Worm (Caenorhabditis elegans) whole organism, young adult: ENCODE results near the gene F53B1.9.

Experiments used
- B0336.3 ChIP-seq: fragments of 200-800 bp; sonication (Bioruptor generic); IDR thresholded peaks from 2 replicates; pipeline ENCODE4 v1.3.6; 2022; ENCODE audit warnings: missing genetic modification characterization, missing compliant biosample characterization
- C17E4.6 ChIP-seq: fragments of 200-800 bp; sonication (Bioruptor generic); IDR thresholded peaks from 2 replicates; pipeline ENCODE4 v1.3.6; 2022; ENCODE audit warnings: missing genetic modification reagents, missing genetic modification characterization, missing compliant biosample characterization
- F57A8.1 ChIP-seq: fragments of 200-800 bp; sonication (Bioruptor generic); optimal IDR thresholded peaks from 2 replicates; lab custom pipeline; 2018; ENCODE audit warnings: mild to moderate bottlenecking, missing genetic modification characterization, moderate library complexity, missing compliant biosample characterization
- F57C9.4 ChIP-seq: sonication (generic microtip); optimal IDR thresholded peaks from 2 replicates; lab custom pipeline; 2017; ENCODE audit warnings: mild to moderate bottlenecking, missing genetic modification characterization, missing compliant biosample characterization
- Y79H2A.3 ChIP-seq: fragments of 200-800 bp; sonication (Bioruptor generic); conservative IDR thresholded peaks from 2 replicates; pipeline ENCODE4 v1.3.6; 2022; ENCODE audit warnings: missing genetic modification reagents, missing genetic modification characterization, missing compliant biosample characterization
- akir-1 ChIP-seq: fragments of 200-800 bp; sonication (Bioruptor generic); optimal IDR thresholded peaks from 2 replicates; lab custom pipeline; 2018; ENCODE audit warnings: mild to moderate bottlenecking, missing genetic modification characterization, moderate library complexity, missing compliant biosample characterization
- athp-1 ChIP-seq: sonication (generic microtip); optimal IDR thresholded peaks from 2 replicates; lab custom pipeline; 2017; ENCODE audit warnings: mild to moderate bottlenecking, missing genetic modification characterization, missing compliant biosample characterization
- attf-3 ChIP-seq: fragments of 200-800 bp; sonication (Bioruptor generic); conservative IDR thresholded peaks from 2 replicates; pipeline ENCODE4 v1.3.6; 2022; ENCODE audit warnings: missing genetic modification reagents, missing genetic modification characterization, missing compliant biosample characterization
- attf-5 ChIP-seq: fragments of 200-800 bp; sonication (Bioruptor generic); optimal IDR thresholded peaks from 2 replicates; lab custom pipeline; 2018; ENCODE audit warnings: mild to moderate bottlenecking, missing genetic modification characterization, missing compliant biosample characterization
- bed-1 ChIP-seq: fragments of 200-800 bp; sonication (Bioruptor generic); IDR thresholded peaks from 2 replicates; pipeline ENCODE4 v1.3.6; 2022; ENCODE audit warnings: missing genetic modification reagents, missing genetic modification characterization, missing compliant biosample characterization
- ccch-3 ChIP-seq: fragments of 200-800 bp; sonication (Bioruptor generic); optimal IDR thresholded peaks from 2 replicates; lab custom pipeline; 2018; ENCODE audit warnings: mild to moderate bottlenecking, missing genetic modification characterization, missing compliant biosample characterization
- ceh-58 ChIP-seq: fragments of 200-800 bp; sonication (Bioruptor generic); IDR thresholded peaks from 2 replicates; pipeline ENCODE4 v1.3.6; 2022; ENCODE audit warnings: missing genetic modification characterization, missing compliant biosample characterization
- efl-1 ChIP-seq: fragments of 150-350 bp; optimal IDR thresholded peaks from 2 replicates; lab custom pipeline; 2014; ENCODE audit warnings: missing biosample characterization, missing genetic modification reagents, missing genetic modification characterization
- egl-18 ChIP-seq: fragments of 200-800 bp; sonication (Bioruptor generic); IDR thresholded peaks from 2 replicates; pipeline ENCODE4 v1.3.6; 2022; ENCODE audit warnings: missing genetic modification reagents, missing genetic modification characterization, missing compliant biosample characterization
- egl-44 ChIP-seq: fragments of 200-800 bp; sonication (Bioruptor generic); IDR thresholded peaks from 2 replicates; pipeline ENCODE4 v1.3.6; 2022; ENCODE audit warnings: missing genetic modification reagents, missing genetic modification characterization, missing compliant biosample characterization
- egrh-3 ChIP-seq: fragments of 200-800 bp; sonication (Bioruptor generic); IDR thresholded peaks from 2 replicates; pipeline ENCODE4 v1.3.6; 2022; ENCODE audit warnings: missing genetic modification reagents, missing genetic modification characterization, missing compliant biosample characterization
- fkh-3 ChIP-seq: sonication (generic microtip); optimal IDR thresholded peaks from 2 replicates; lab custom pipeline; 2016; ENCODE audit warnings: mild to moderate bottlenecking, missing genetic modification characterization, missing compliant biosample characterization
- gei-17 ChIP-seq: fragments of 200-800 bp; sonication (Bioruptor generic); optimal IDR thresholded peaks from 2 replicates; lab custom pipeline; 2018; ENCODE audit warnings: mild to moderate bottlenecking, missing genetic modification characterization, missing compliant biosample characterization
- hmg-1.2 ChIP-seq: fragments of 200-800 bp; sonication (Bioruptor generic); IDR thresholded peaks from 2 replicates; pipeline ENCODE4 v1.3.6; 2022; ENCODE audit warnings: missing genetic modification reagents, missing genetic modification characterization, missing compliant biosample characterization
- lin-35 ChIP-seq, 3 experiments: fragments of 150-350 bp in 2 of 3; sonication (generic microtip) in 1 of 3; optimal IDR thresholded peaks; 2 replicates each; lab custom pipeline; 2014 to 2018; ENCODE audit warnings: missing biosample characterization in 3 of 3, missing genetic modification characterization in 3 of 3, missing genetic modification reagents in 3 of 3
- lin-40 ChIP-seq: sonication (generic microtip); optimal IDR thresholded peaks from 2 replicates; lab custom pipeline; 2016; ENCODE audit warnings: missing genetic modification characterization, mild to moderate bottlenecking, missing compliant biosample characterization, missing genotype, missing genetic modification reagents
- lin-54 ChIP-seq: fragments of 200-800 bp; sonication (Bioruptor generic); optimal IDR thresholded peaks from 2 replicates; lab custom pipeline; 2018; ENCODE audit warnings: mild to moderate bottlenecking, missing genetic modification characterization, missing compliant biosample characterization
- lsl-1 ChIP-seq: fragments of 200-800 bp; sonication (Bioruptor generic); optimal IDR thresholded peaks from 2 replicates; lab custom pipeline; 2018; ENCODE audit warnings: mild to moderate bottlenecking, missing genetic modification characterization, moderate library complexity, missing compliant biosample characterization
- lsy-27 ChIP-seq: sonication (generic microtip); optimal IDR thresholded peaks from 2 replicates; lab custom pipeline; 2017; ENCODE audit warnings: missing genetic modification characterization, mild to moderate bottlenecking, missing compliant biosample characterization, antibody characterized with exemption, missing genotype, borderline replicate concordance; ENCODE audit not compliant: insufficient read depth
- madf-6 ChIP-seq: fragments of 200-800 bp; sonication (Bioruptor generic); IDR thresholded peaks from 2 replicates; pipeline ENCODE4 v1.3.6; 2022; ENCODE audit warnings: missing genetic modification reagents, missing genetic modification characterization, missing compliant biosample characterization
- madf-8 ChIP-seq: fragments of 200-800 bp; sonication (Bioruptor generic); conservative IDR thresholded peaks from 2 replicates; pipeline ENCODE4 v1.3.6; 2022; ENCODE audit warnings: missing genetic modification reagents, missing genetic modification characterization, missing compliant biosample characterization
- mes-4 ChIP-seq: sonication (generic microtip); optimal IDR thresholded peaks from 2 replicates; lab custom pipeline; 2016; ENCODE audit warnings: missing genotype, missing genetic modification characterization, missing compliant biosample characterization
- nfya-2 ChIP-seq: fragments of 200-800 bp; sonication (Bioruptor generic); IDR thresholded peaks from 2 replicates; pipeline ENCODE4 v1.3.6; 2022; ENCODE audit warnings: missing genetic modification reagents, missing genetic modification characterization, missing compliant biosample characterization
- nfyb-1 ChIP-seq: fragments of 200-800 bp; sonication (Bioruptor generic); IDR thresholded peaks from 2 replicates; pipeline ENCODE4 v1.3.6; 2022; ENCODE audit warnings: missing genetic modification reagents, missing genetic modification characterization, missing compliant biosample characterization
- nhr-80 ChIP-seq: sonication (generic microtip); optimal IDR thresholded peaks from 2 replicates; lab custom pipeline; 2016; ENCODE audit warnings: missing genetic modification characterization, missing compliant biosample characterization
- sptf-2 ChIP-seq: fragments of 200-800 bp; sonication (Bioruptor generic); optimal IDR thresholded peaks from 2 replicates; lab custom pipeline; 2018; ENCODE audit warnings: mild to moderate bottlenecking, missing genetic modification characterization, missing compliant biosample characterization
- tbp1 ChIP-seq: fragments of 200-800 bp; sonication (Bioruptor generic); optimal IDR thresholded peaks from 2 replicates; lab custom pipeline; 2018; ENCODE audit warnings: mild to moderate bottlenecking, missing genetic modification characterization, missing compliant biosample characterization
- tbx-9 ChIP-seq: sonication (generic microtip); optimal IDR thresholded peaks from 2 replicates; lab custom pipeline; 2016; ENCODE audit warnings: borderline replicate concordance, missing genetic modification characterization, inconsistent platforms, missing compliant biosample characterization
- unc-62 ChIP-seq: fragments of 150-350 bp; optimal IDR thresholded peaks from 2 replicates; lab custom pipeline; 2014; ENCODE audit warnings: missing biosample characterization, missing genetic modification reagents, missing genetic modification characterization
- zfh-2 ChIP-seq: fragments of 200-800 bp; sonication (Bioruptor generic); conservative IDR thresholded peaks from 2 replicates; pipeline ENCODE4 v1.3.6; 2022; ENCODE audit warnings: missing genetic modification reagents, missing genetic modification characterization, missing compliant biosample characterization
- ztf-26 ChIP-seq: sonication (generic microtip); optimal IDR thresholded peaks from 2 replicates; lab custom pipeline; 2017; ENCODE audit warnings: missing genetic modification characterization, missing compliant biosample characterization

Gene F53B1.9

ce11 chrX:2099002-2099401, 32.6 kb downstream of the F53B1.9 start:
- TF ChIP-seq C17E4.6 (GFP tag; lab: Robert Waterston, UW) (no peak), unc-62 (GFP tag; lab: Kevin White, UChicago) (no peak), lin-35 (GFP tag; optimal IDR thresholded peaks at IDR 0.05; lab: Kevin White, UChicago) (no peak), ceh-58 (GFP tag; lab: Robert Waterston, UW) (no peak), tbp1 (GFP tag; lab: Kevin White, UChicago) (no peak), efl-1 (GFP tag; lab: Kevin White, UChicago) (no peak), sptf-2 (no peak), F57A8.1 (no peak), egl-18 (GFP tag; lab: Robert Waterston, UW) (no peak), B0336.3 (no peak)

DNA sequence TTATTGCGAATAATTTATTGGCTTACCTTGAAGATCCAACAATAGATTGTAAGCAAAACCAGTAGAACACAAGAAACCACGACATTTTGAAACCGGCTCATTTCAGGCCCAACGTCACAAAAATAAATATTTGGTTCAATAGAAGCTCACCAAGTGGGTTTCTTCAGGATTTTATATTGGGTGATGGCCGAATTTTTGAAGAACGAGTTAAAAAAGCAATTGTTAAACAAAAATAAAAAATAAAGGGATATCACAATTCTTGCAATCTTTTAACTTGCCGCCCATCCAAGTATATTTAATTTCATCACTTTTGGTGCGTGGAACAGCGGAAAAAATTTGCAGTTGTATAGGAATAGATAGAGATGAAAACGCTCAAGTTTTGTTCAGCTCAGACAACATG, 34.8 kb downstream of the F53B1.9 start, which contains the start of gene T21D9.2:
T21D9.2 (minus strand) TSS at position 101 of the 400 bp plus-strand sequence.
- TF ChIP-seq akir-1 (GFP tag; lab: Kevin White, UChicago) = no peak
- TF ChIP-seq bed-1 (GFP tag; lab: Robert Waterston, UW) = no peak
- no peak for TF ChIP-seq Y79H2A.3 (GFP tag; lab: Robert Waterston, UW)
- TF ChIP-seq tbx-9 = no peak
- no peak for TF ChIP-seq lsl-1 (GFP tag; lab: Kevin White, UChicago)
- no peak for TF ChIP-seq nfya-2 (GFP tag; lab: Robert Waterston, UW)
- TF ChIP-seq F57C9.4 (tag; lab: Kevin White, UChicago) = no peak

DNA sequence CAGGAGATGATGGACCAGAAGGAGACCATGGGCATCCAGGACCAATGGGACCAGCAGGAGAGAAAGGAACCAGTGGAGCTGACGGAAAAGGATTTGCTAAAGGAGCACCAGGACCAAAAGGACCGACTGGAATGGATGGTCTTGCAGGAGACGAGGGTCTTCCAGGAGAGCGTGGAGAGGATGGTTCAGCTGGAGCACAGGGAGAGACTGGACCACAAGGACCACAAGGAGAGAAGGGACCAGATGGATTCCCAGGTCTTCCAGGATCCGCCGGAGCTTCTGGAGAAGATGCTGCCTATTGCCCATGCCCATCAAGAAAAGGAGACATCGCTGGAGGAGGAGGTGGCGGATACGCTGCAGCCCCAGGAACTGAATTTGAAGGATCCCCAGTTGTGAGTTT, 37.5 kb downstream of the F53B1.9 start:
- TF ChIP-seq zfh-2 (0 out of 2 replicates have a peak, but pooled peaks have one; percentile 21), ccch-3 (GFP tag; lab: Kevin White, UChicago) (no peak), egrh-3 (GFP tag; lab: Robert Waterston, UW) (peak; percentile 31; the same call in 1 of the 2 replicates)

DNA sequence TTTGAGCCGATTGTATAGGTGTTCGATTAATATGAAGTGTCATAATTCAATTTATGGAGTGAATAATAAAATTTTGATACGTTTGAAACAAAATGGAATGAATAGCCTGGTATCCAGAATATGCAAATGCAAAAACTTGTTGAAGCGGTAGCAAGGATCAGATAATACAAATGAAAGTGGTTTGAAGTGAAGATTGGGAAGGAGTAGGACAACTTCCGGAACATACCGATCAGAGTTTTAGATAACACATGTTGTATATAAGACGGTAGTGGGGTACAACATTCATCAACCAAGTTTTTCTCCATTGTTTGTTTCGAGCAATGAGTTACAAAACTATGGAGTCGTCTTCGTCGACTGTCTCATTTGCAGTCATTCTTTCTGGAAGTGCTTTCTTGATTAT, 38.5 kb downstream of the F53B1.9 start, which contains the start of gene col-164:
col-164 (plus strand) TSS at position 301 of the 400 bp plus-strand sequence.
- TF ChIP-seq lin-54 (GFP tag; lab: Kevin White, UChicago) = no peak
- TF ChIP-seq gei-17 (GFP tag; lab: Kevin White, UChicago) = no peak
- TF ChIP-seq fkh-3 (tag; lab: Kevin White, UChicago) = no peak
- TF ChIP-seq nfyb-1 (GFP tag; lab: Robert Waterston, UW) = no peak
- TF ChIP-seq attf-3 (GFP tag; lab: Robert Waterston, UW) = no peak
- TF ChIP-seq egl-44 (GFP tag; lab: Robert Waterston, UW) = no peak
- TF ChIP-seq tbp1 (GFP tag; lab: Kevin White, UChicago) = no peak

ce11 chrX:2090493-2090892, 41.2 kb downstream of the F53B1.9 start:
- no peak for TF ChIP-seq mes-4 (tag; lab: Kevin White, UChicago)
- peak; percentile 15 for TF ChIP-seq lin-40 (tag; lab: Kevin White, UChicago)
- TF ChIP-seq athp-1 (tag; lab: Kevin White, UChicago) = no peak
- peak; percentile 3 for TF ChIP-seq unc-62 (GFP tag; lab: Kevin White, UChicago)
- TF ChIP-seq madf-8 (GFP tag; lab: Robert Waterston, UW) = no peak
- TF ChIP-seq egl-44 (GFP tag; lab: Robert Waterston, UW) = no peak
- TF ChIP-seq B0336.3 = peak; percentile 24; the same call in 1 of the 2 replicates
- TF ChIP-seq lsy-27 (tag; lab: Kevin White, UChicago) = no peak
- peak; percentile 46; the same call in 1 of the 2 replicates for TF ChIP-seq hmg-1.2 (GFP tag; lab: Robert Waterston, UW)
- TF ChIP-seq attf-5 (GFP tag; lab: Kevin White, UChicago) = peak; percentile 42
- TF ChIP-seq ztf-26 = peak; percentile 1
- TF ChIP-seq egrh-3 (GFP tag; lab: Robert Waterston, UW) = no peak
- TF ChIP-seq madf-6 (GFP tag; lab: Robert Waterston, UW) = no peak
- peak; percentile 64 for TF ChIP-seq nhr-80 (tag; lab: Kevin White, UChicago)
